Worm (Caenorhabditis elegans) whole organism, midembryonic: Measurements from ENCODE around the gene tsp-2.

ENCODE experiments used
- T22C8.4 ChIP-seq: fragments of 200-800 bp; sonication (Bioruptor generic); IDR thresholded peaks from 2 replicates; pipeline ENCODE4 v1.3.6; 2022; ENCODE audit warnings: missing genetic modification characterization, missing compliant biosample characterization
- cog-1 ChIP-seq: sonication (generic microtip); optimal IDR thresholded peaks from 2 replicates; lab custom pipeline; 2016; ENCODE audit warnings: missing genetic modification characterization, missing compliant biosample characterization
- flt-1 ChIP-seq: fragments of 200-800 bp; sonication (Bioruptor generic); IDR thresholded peaks from 2 replicates; pipeline ENCODE4 v1.3.6; 2022; ENCODE audit warnings: missing genetic modification characterization, missing compliant biosample characterization
- klf-2 ChIP-seq: fragments of 200-800 bp; sonication (Bioruptor generic); conservative IDR thresholded peaks from 2 replicates; pipeline ENCODE4 v1.3.6; 2022; ENCODE audit warnings: missing genetic modification reagents, missing genetic modification characterization, missing compliant biosample characterization
- med-1 ChIP-seq: sonication (generic microtip); optimal IDR thresholded peaks from 2 replicates; lab custom pipeline; 2017; ENCODE audit warnings: missing genetic modification characterization, mild to moderate bottlenecking, missing compliant biosample characterization, antibody characterized with exemption, missing genetic modification reagents; ENCODE audit not compliant: insufficient read depth
- ref-1 ChIP-seq: fragments of 200-800 bp; sonication (Bioruptor generic); conservative IDR thresholded peaks from 2 replicates; pipeline ENCODE4 v1.3.6; 2022; ENCODE audit warnings: missing genetic modification reagents, missing genetic modification characterization, missing compliant biosample characterization
- tab-1 ChIP-seq: fragments of 200-800 bp; sonication (Bioruptor generic); IDR thresholded peaks from 2 replicates; pipeline ENCODE4 v1.3.6; 2022; ENCODE audit warnings: missing genetic modification characterization, missing compliant biosample characterization
- ztf-23 ChIP-seq: fragments of 200-800 bp; sonication (Bioruptor generic); IDR thresholded peaks from 2 replicates; pipeline ENCODE4 v1.3.6; 2022; ENCODE audit warnings: missing genetic modification reagents, missing genetic modification characterization, missing compliant biosample characterization
- ztf-29 ChIP-seq: fragments of 200-800 bp; sonication (Bioruptor generic); IDR thresholded peaks from 2 replicates; pipeline ENCODE4 v1.3.6; 2022; ENCODE audit warnings: missing genetic modification reagents, missing genetic modification characterization, missing compliant biosample characterization

The tsp-2 gene

ce11 chrIII:8202754-8203153 lies 35.0 kb downstream of the tsp-2 start, which contains the start of gene snb-5:
TSS of gene snb-5 (plus strand) at chrIII:8203054.
- TF ChIP-seq ztf-23 (GFP tag; lab: Robert Waterston, UW): no peak
- TF ChIP-seq cog-1 (tag; lab: Kevin White, UChicago): no peak
- TF ChIP-seq med-1 (GFP tag; lab: Kevin White, UChicago): no peak
- no peak for TF ChIP-seq tab-1
- no peak for TF ChIP-seq T22C8.4 (GFP tag; lab: Robert Waterston, UW)
- TF ChIP-seq klf-2 (GFP tag; lab: Robert Waterston, UW): no peak
- TF ChIP-seq ztf-29 (GFP tag; lab: Robert Waterston, UW): no peak
- TF ChIP-seq flt-1: no peak
- TF ChIP-seq ref-1: no peak

- TF ChIP-seq flt-1: no peak
- no peak for TF ChIP-seq med-1 (GFP tag; lab: Kevin White, UChicago)
- no peak for TF ChIP-seq T22C8.4 (GFP tag; lab: Robert Waterston, UW)
- TF ChIP-seq ztf-23 (GFP tag; lab: Robert Waterston, UW): no peak
- TF ChIP-seq ref-1: no peak
- TF ChIP-seq klf-2 (GFP tag; lab: Robert Waterston, UW): no peak
- no peak for TF ChIP-seq tab-1
- no peak for TF ChIP-seq cog-1 (tag; lab: Kevin White, UChicago)
- no peak for TF ChIP-seq ztf-29 (GFP tag; lab: Robert Waterston, UW)
Observed at ce11 chrIII:8201760-8202159, 36.0 kb downstream of the tsp-2 start.

- TF ChIP-seq ref-1 (no peak), tab-1 (no peak), T22C8.4 (GFP tag; lab: Robert Waterston, UW) (no peak), ztf-29 (GFP tag; lab: Robert Waterston, UW) (no peak), klf-2 (GFP tag; lab: Robert Waterston, UW) (no peak), med-1 (GFP tag; lab: Kevin White, UChicago) (no peak), ztf-23 (GFP tag; lab: Robert Waterston, UW) (no peak), flt-1 (no peak)
Observed at ce11 chrIII:8201117-8201516, 36.6 kb downstream of the tsp-2 start, which contains the start of gene unc-36. TSS of gene unc-36 (minus strand) at chrIII:8201217.

ce11 chrIII:8199060-8199459 lies 38.7 kb downstream of the tsp-2 start:
- TF ChIP-seq cog-1 (tag; lab: Kevin White, UChicago) (no peak), med-1 (GFP tag; lab: Kevin White, UChicago) (no peak), T22C8.4 (GFP tag; lab: Robert Waterston, UW) (no peak), flt-1 (no peak)

ce11 chrIII:8191695-8192094 lies 46.0 kb downstream of the tsp-2 start, which contains the start of gene C50C3.1:
TSS of gene C50C3.1 (plus strand) at chrIII:8191995.
- TF ChIP-seq flt-1 (no peak), tab-1 (no peak), ref-1 (no peak), T22C8.4 (GFP tag; lab: Robert Waterston, UW) (no peak), cog-1 (tag; lab: Kevin White, UChicago) (no peak), klf-2 (GFP tag; lab: Robert Waterston, UW) (no peak), ztf-23 (GFP tag; lab: Robert Waterston, UW) (no peak), ztf-29 (GFP tag; lab: Robert Waterston, UW) (no peak), med-1 (GFP tag; lab: Kevin White, UChicago) (no peak)

- no peak for TF ChIP-seq klf-2 (GFP tag; lab: Robert Waterston, UW)
- no peak for TF ChIP-seq flt-1
- TF ChIP-seq ztf-29 (GFP tag; lab: Robert Waterston, UW): no peak
- TF ChIP-seq ref-1: no peak
- TF ChIP-seq tab-1: no peak
Observed at ce11 chrIII:8190505-8190904, 47.2 kb downstream of the tsp-2 start, which contains the start of gene C50C3.19. TSS of gene C50C3.19 (plus strand) at chrIII:8190805.
